Worm (Caenorhabditis elegans) whole organism, L1 larva: ENCODE data around the gene Y47D3B.4.

ENCODE experiments used
- aha-1 ChIP-seq: fragments of 150-350 bp; optimal IDR thresholded peaks from 2 replicates; lab custom pipeline; 2014; ENCODE audit warnings: missing biosample characterization, missing genetic modification characterization
- ceh-8 ChIP-seq: fragments of 200-800 bp; sonication (Bioruptor generic); optimal IDR thresholded peaks from 2 replicates; lab custom pipeline; 2018; ENCODE audit warnings: mild to moderate bottlenecking, missing genetic modification characterization, moderate library complexity, missing compliant biosample characterization
- ceh-88 ChIP-seq: fragments of 200-800 bp; sonication (Bioruptor generic); IDR thresholded peaks from 2 replicates; pipeline ENCODE4 v1.3.6; 2022; ENCODE audit warnings: missing genetic modification characterization, missing compliant biosample characterization
- nhr-12 ChIP-seq: sonication (generic microtip); optimal IDR thresholded peaks from 2 replicates; lab custom pipeline; 2017; ENCODE audit warnings: missing biosample characterization, missing genetic modification characterization
- nhr-237 ChIP-seq: fragments of 150-350 bp; optimal IDR thresholded peaks from 2 replicates; lab custom pipeline; 2014; ENCODE audit warnings: missing biosample characterization, missing genetic modification characterization
- unc-130 ChIP-seq: fragments of 150-350 bp; optimal IDR thresholded peaks from 2 replicates; lab custom pipeline; 2017; ENCODE audit warnings: missing biosample characterization, missing genetic modification characterization, inconsistent platforms
- ztf-4 ChIP-seq: fragments of 150-350 bp; optimal IDR thresholded peaks from 2 replicates; lab custom pipeline; 2014; ENCODE audit warnings: missing biosample characterization, missing genetic modification characterization

ce11 chrIII:11443408-11443994 is 38.4 kb downstream of the Y47D3B.4 start:
- no peak for TF ChIP-seq aha-1 (tag; lab: Kevin White, UChicago)
- TF ChIP-seq unc-130 (tag; lab: Kevin White, UChicago), result no peak
- no peak for TF ChIP-seq ceh-8 (GFP tag; lab: Kevin White, UChicago)
- TF ChIP-seq ztf-4 (tag; lab: Kevin White, UChicago), result no peak
- no peak for TF ChIP-seq nhr-12
- TF ChIP-seq nhr-237 (tag; lab: Kevin White, UChicago), result no peak
- no peak for TF ChIP-seq ceh-88 (GFP tag; lab: Robert Waterston, UW)
